Fruit fly (Drosophila melanogaster) whole organism, embryonic: ENCODE results near the gene CG31064.

Experiments used
- B-H1 ChIP-seq: fragments of 200-800 bp; sonication (Bioruptor generic); IDR thresholded peaks from 3 replicates; pipeline ENCODE4 v1.3.6; 2022; ENCODE audit warnings: missing biosample characterization, missing genetic modification characterization
- Bgb ChIP-seq: fragments of 200-800 bp; sonication (Bioruptor generic); IDR thresholded peaks from 2 replicates; pipeline ENCODE4 v1.3.6; 2022; ENCODE audit warnings: missing biosample characterization, missing genetic modification characterization; ENCODE audit not compliant: partially characterized antibody
- CG10431 ChIP-seq: fragments of 200-800 bp; sonication (Bioruptor generic); optimal IDR thresholded peaks from 3 replicates; lab custom pipeline; 2018; ENCODE audit warnings: missing biosample characterization, mild to moderate bottlenecking, missing genetic modification characterization
- CG10565 ChIP-seq: fragments of 200-800 bp; sonication (Bioruptor generic); optimal IDR thresholded peaks from 3 replicates; lab custom pipeline; 2016; ENCODE audit warnings: missing biosample characterization, mild to moderate bottlenecking, missing genetic modification characterization
- CG12104 ChIP-seq: fragments of 200-800 bp; sonication (Bioruptor generic); optimal IDR thresholded peaks from 3 replicates; lab custom pipeline; 2016; ENCODE audit warnings: missing biosample characterization, missing genetic modification characterization
- CG13123 ChIP-seq: fragments of 200-800 bp; sonication (Bioruptor generic); optimal IDR thresholded peaks from 2 replicates; lab custom pipeline; 2016; ENCODE audit warnings: missing biosample characterization, missing genetic modification characterization
- CG14441 ChIP-seq: fragments of 200-800 bp; sonication (Bioruptor generic); IDR thresholded peaks from 2 replicates; pipeline ENCODE4 v1.3.6; 2022; ENCODE audit warnings: missing biosample characterization, missing genetic modification characterization
- CG16813 ChIP-seq: fragments of 200-800 bp; sonication (Bioruptor generic); IDR thresholded peaks from 3 replicates; pipeline ENCODE4 v1.3.6; 2022; ENCODE audit warnings: missing biosample characterization, missing genetic modification characterization; ENCODE audit not compliant: partially characterized antibody
- CG16863 ChIP-seq: fragments of 200-800 bp; sonication (Bioruptor generic); optimal IDR thresholded peaks from 3 replicates; lab custom pipeline; 2016; ENCODE audit warnings: missing biosample characterization, missing genetic modification characterization
- CG18262 ChIP-seq: fragments of 200-800 bp; optimal IDR thresholded peaks from 3 replicates; lab custom pipeline; 2019; ENCODE audit warnings: missing biosample characterization, mild to moderate bottlenecking, missing genetic modification characterization, moderate library complexity
- CG4424 ChIP-seq: fragments of 200-800 bp; sonication (Bioruptor generic); optimal IDR thresholded peaks from 3 replicates; lab custom pipeline; 2016; ENCODE audit warnings: missing biosample characterization, missing genetic modification characterization
- CG7839 ChIP-seq: fragments of 200-800 bp; sonication (Bioruptor generic); optimal IDR thresholded peaks from 3 replicates; lab custom pipeline; 2018; ENCODE audit warnings: missing biosample characterization, mild to moderate bottlenecking, missing genetic modification characterization, moderate library complexity
- CG8765 ChIP-seq: fragments of 200-800 bp; sonication (Bioruptor generic); IDR thresholded peaks from 2 replicates; pipeline ENCODE4 v1.3.6; 2022; ENCODE audit warnings: missing biosample characterization, missing genetic modification characterization
- Camta ChIP-seq: fragments of 200-800 bp; sonication (Bioruptor generic); optimal IDR thresholded peaks from 2 replicates; lab custom pipeline; 2016; ENCODE audit warnings: missing biosample characterization, missing genetic modification characterization
- CkIIα-i1 ChIP-seq: fragments of 200-800 bp; sonication (Bioruptor generic); IDR thresholded peaks from 2 replicates; pipeline ENCODE4 v1.3.6; 2022; ENCODE audit warnings: missing biosample characterization, missing genetic modification characterization
- Doc3 ChIP-seq: fragments of 200-800 bp; sonication (Bioruptor generic); IDR thresholded peaks from 3 replicates; pipeline ENCODE4 v1.3.6; 2022; ENCODE audit warnings: missing biosample characterization, missing genetic modification characterization; ENCODE audit not compliant: partially characterized antibody
- Elba2 ChIP-seq: fragments of 200-800 bp; sonication (Bioruptor generic); optimal IDR thresholded peaks from 3 replicates; lab custom pipeline; 2016; ENCODE audit warnings: missing biosample characterization, missing genetic modification characterization
- GATAe ChIP-seq: fragments of 200-800 bp; sonication (Bioruptor generic); conservative IDR thresholded peaks from 2 replicates; pipeline ENCODE4 v1.3.6; 2022; ENCODE audit warnings: missing biosample characterization, missing genetic modification characterization
- HLH3B ChIP-seq: fragments of 200-800 bp; sonication (Bioruptor generic); IDR thresholded peaks from 2 replicates; pipeline ENCODE4 v1.3.6; 2022; ENCODE audit warnings: missing biosample characterization, missing genetic modification characterization
- Hr39 ChIP-seq: fragments of >200 bp; optimal IDR thresholded peaks from 2 replicates; lab custom pipeline; 2017
- Max ChIP-seq: fragments of 200-800 bp; sonication (Bioruptor generic); optimal IDR thresholded peaks from 2 replicates; lab custom pipeline; 2016; ENCODE audit warnings: missing biosample characterization, mild to moderate bottlenecking, missing genetic modification characterization
- Mes4 ChIP-seq: fragments of 200-800 bp; sonication (Bioruptor generic); optimal IDR thresholded peaks from 2 replicates; lab custom pipeline; 2016; ENCODE audit warnings: missing biosample characterization, missing genetic modification characterization
- Mrtf ChIP-seq: fragments of 200-800 bp; sonication (Bioruptor generic); IDR thresholded peaks from 3 replicates; pipeline ENCODE4 v1.3.6; 2022; ENCODE audit warnings: missing biosample characterization, missing genetic modification characterization
- NfI ChIP-seq: fragments of 200-800 bp; sonication (Bioruptor generic); optimal IDR thresholded peaks from 3 replicates; lab custom pipeline; 2018; ENCODE audit warnings: missing biosample characterization, mild to moderate bottlenecking, missing genetic modification characterization, moderate library complexity
- Oli ChIP-seq: fragments of 200-800 bp; sonication (Bioruptor generic); optimal IDR thresholded peaks from 2 replicates; lab custom pipeline; 2018; ENCODE audit warnings: missing biosample characterization, mild to moderate bottlenecking, missing genetic modification characterization, moderate library complexity
- Pdp1 ChIP-seq, 2 experiments: fragments of 200-800 bp; sonication (Bioruptor generic); optimal IDR thresholded peaks; 3 replicates each; lab custom pipeline; 2016; ENCODE audit warnings: missing biosample characterization in 2 of 2, missing genetic modification characterization in 2 of 2, mild to moderate bottlenecking in 1 of 2, moderate library complexity in 1 of 2
- Sin3A ChIP-seq: fragments of >200 bp; optimal IDR thresholded peaks from 2 replicates; lab custom pipeline; 2018
- Six4 ChIP-seq: fragments of 200-800 bp; sonication (Bioruptor generic); optimal IDR thresholded peaks from 2 replicates; lab custom pipeline; 2016; ENCODE audit warnings: missing biosample characterization, missing genetic modification characterization
- Sry-δ ChIP-seq: fragments of 200-800 bp; sonication (Bioruptor generic); optimal IDR thresholded peaks from 2 replicates; lab custom pipeline; 2016; ENCODE audit warnings: missing biosample characterization, missing genetic modification characterization
- Ssrp ChIP-seq: fragments of 200-800 bp; sonication (Bioruptor generic); optimal IDR thresholded peaks from 2 replicates; lab custom pipeline; 2018; ENCODE audit warnings: missing biosample characterization, mild to moderate bottlenecking, missing genetic modification characterization, moderate library complexity
- al ChIP-seq: fragments of 200-800 bp; sonication (Bioruptor generic); IDR thresholded peaks from 2 replicates; pipeline ENCODE4 v1.3.6; 2022; ENCODE audit warnings: missing biosample characterization, missing genetic modification characterization
- ara ChIP-seq: fragments of 200-800 bp; sonication (Bioruptor generic); IDR thresholded peaks from 2 replicates; pipeline ENCODE4 v1.3.6; 2022; ENCODE audit warnings: missing biosample characterization, missing genetic modification characterization
- bowl ChIP-seq: fragments of 200-800 bp; sonication (Bioruptor generic); IDR thresholded peaks from 2 replicates; pipeline ENCODE4 v1.3.6; 2022; ENCODE audit warnings: missing biosample characterization, missing genetic modification characterization
- btn ChIP-seq: fragments of 200-800 bp; sonication (Bioruptor generic); optimal IDR thresholded peaks from 2 replicates; lab custom pipeline; 2016; ENCODE audit warnings: missing biosample characterization, missing genetic modification characterization
- dimm ChIP-seq: fragments of 200-800 bp; sonication (Bioruptor generic); IDR thresholded peaks from 2 replicates; pipeline ENCODE4 v1.3.6; 2022; ENCODE audit warnings: missing biosample characterization, missing genetic modification characterization
- emc ChIP-seq: fragments of 200-800 bp; sonication (Bioruptor generic); optimal IDR thresholded peaks from 2 replicates; lab custom pipeline; 2016; ENCODE audit warnings: missing biosample characterization, missing genetic modification characterization
- ftz-f1 ChIP-seq: fragments of 200-800 bp; sonication (Bioruptor generic); optimal IDR thresholded peaks from 2 replicates; lab custom pipeline; 2016; ENCODE audit warnings: missing biosample characterization, missing genetic modification characterization
- gcm ChIP-seq: fragments of 200-800 bp; sonication (Bioruptor generic); optimal IDR thresholded peaks from 2 replicates; lab custom pipeline; 2019; ENCODE audit warnings: missing biosample characterization, mild to moderate bottlenecking, missing genetic modification characterization, moderate library complexity
- grau ChIP-seq: fragments of 200-800 bp; optimal IDR thresholded peaks from 3 replicates; lab custom pipeline; 2019; ENCODE audit warnings: missing biosample characterization, mild to moderate bottlenecking, missing genetic modification characterization, moderate library complexity
- ham ChIP-seq: fragments of 200-800 bp; sonication (Bioruptor generic); IDR thresholded peaks from 2 replicates; pipeline ENCODE4 v1.3.6; 2022; ENCODE audit warnings: missing biosample characterization, missing genetic modification characterization
- hb ChIP-seq: fragments of 200-800 bp; sonication (Bioruptor generic); IDR thresholded peaks from 3 replicates; pipeline ENCODE4 v1.3.6; 2022; ENCODE audit warnings: missing biosample characterization, missing genetic modification characterization; ENCODE audit not compliant: partially characterized antibody
- her ChIP-seq: fragments of 200-800 bp; sonication (Bioruptor generic); optimal IDR thresholded peaks from 2 replicates; lab custom pipeline; 2016; ENCODE audit warnings: missing biosample characterization, missing genetic modification characterization
- nmo ChIP-seq: fragments of 200-800 bp; sonication (Bioruptor generic); optimal IDR thresholded peaks from 2 replicates; lab custom pipeline; 2018; ENCODE audit warnings: missing biosample characterization, mild to moderate bottlenecking, missing genetic modification characterization, moderate library complexity
- odd ChIP-seq: fragments of 200-800 bp; sonication (Bioruptor generic); optimal IDR thresholded peaks from 2 replicates; lab custom pipeline; 2017; ENCODE audit warnings: missing biosample characterization, mild to moderate bottlenecking, missing genetic modification characterization
- pho ChIP-seq: fragments of 200-800 bp; sonication (Bioruptor generic); optimal IDR thresholded peaks from 2 replicates; lab custom pipeline; 2016; ENCODE audit warnings: missing biosample characterization, missing genetic modification characterization
- pnt ChIP-seq: fragments of 200-800 bp; sonication (Bioruptor generic); optimal IDR thresholded peaks from 3 replicates; lab custom pipeline; 2016; ENCODE audit warnings: missing biosample characterization, missing genetic modification characterization
- sens-2 ChIP-seq: fragments of 200-800 bp; sonication (Bioruptor generic); IDR thresholded peaks from 2 replicates; pipeline ENCODE4 v1.3.6; 2022; ENCODE audit warnings: missing biosample characterization, missing genetic modification characterization
- stwl ChIP-seq: fragments of 200-800 bp; sonication (Bioruptor generic); optimal IDR thresholded peaks from 3 replicates; lab custom pipeline; 2018; ENCODE audit warnings: missing biosample characterization, mild to moderate bottlenecking, missing genetic modification characterization, moderate library complexity
- zf30C ChIP-seq: fragments of 200-800 bp; sonication (Bioruptor generic); optimal IDR thresholded peaks from 3 replicates; lab custom pipeline; 2018; ENCODE audit warnings: missing biosample characterization, mild to moderate bottlenecking, missing genetic modification characterization
- zfh1 ChIP-seq: fragments of 200-800 bp; sonication (Bioruptor generic); IDR thresholded peaks from 3 replicates; pipeline ENCODE4 v1.3.6; 2022; ENCODE audit warnings: missing biosample characterization, missing genetic modification characterization

CG31064 gene

dm6 chr3R:27273118-27274062 lies 34.5 kb upstream of the CG31064 start, which contains the start of gene CG5934 (continued):
- TF ChIP-seq NfI (GFP tag; lab: Kevin White, UChicago), result peak; percentile 47
- TF ChIP-seq CkIIα-i1 (GFP tag; lab: Robert Waterston, UW), result no peak
- peak; percentile 33 for TF ChIP-seq Sin3A
- TF ChIP-seq Pdp1 (GFP tag; optimal IDR thresholded peaks at IDR 0.05; lab: Kevin White, UChicago), result peak in 1 of 2 experiments; percentile 63
- TF ChIP-seq CG16813 (GFP tag; lab: Robert Waterston, UW), result 0 out of 3 replicates have a peak, but pooled peaks have one; percentile 20
- TF ChIP-seq Max (GFP tag; lab: Kevin White, UChicago), result no peak
- TF ChIP-seq Sry-δ (GFP tag; lab: Kevin White, UChicago), result peak; percentile 42
- no peak for TF ChIP-seq btn (GFP tag; lab: Kevin White, UChicago)
- TF ChIP-seq Mrtf, result no peak
- peak; percentile 26 for TF ChIP-seq nmo (GFP tag; lab: Kevin White, UChicago)
- no peak for TF ChIP-seq ara (GFP tag; lab: Robert Waterston, UW)
- no peak for TF ChIP-seq Elba2
- no peak for TF ChIP-seq CG13123 (GFP tag; lab: Kevin White, UChicago)
- no peak for TF ChIP-seq CG16863 (GFP tag; lab: Kevin White, UChicago)
- TF ChIP-seq odd (GFP tag; lab: Kevin White, UChicago), result no peak
- TF ChIP-seq CG10431 (GFP tag; lab: Kevin White, UChicago), result peak; percentile 38
- no peak for TF ChIP-seq CG12104 (GFP tag; lab: Kevin White, UChicago)
- no peak for TF ChIP-seq pnt (GFP tag; lab: Kevin White, UChicago)
- no peak for TF ChIP-seq al
- TF ChIP-seq Doc3 (GFP tag; lab: Robert Waterston, UW), result no peak
- TF ChIP-seq emc (GFP tag; lab: Kevin White, UChicago), result no peak
- TF ChIP-seq CG4424 (GFP tag; lab: Kevin White, UChicago), result no peak
- no peak for TF ChIP-seq Oli (tag; lab: Kevin White, UChicago)
- TF ChIP-seq Bgb, result no peak
- TF ChIP-seq sens-2 (GFP tag; lab: Robert Waterston, UW), result no peak
- TF ChIP-seq zf30C (GFP tag; lab: Kevin White, UChicago), result no peak
- peak; percentile 75 for TF ChIP-seq stwl
- no peak for TF ChIP-seq CG10565
- TF ChIP-seq ftz-f1 (GFP tag; lab: Kevin White, UChicago), result no peak
- TF ChIP-seq pho (GFP tag; lab: Kevin White, UChicago), result peak; percentile 31
- no peak for TF ChIP-seq GATAe (GFP tag; lab: Robert Waterston, UW)
- no peak for TF ChIP-seq B-H1 (GFP tag; lab: Robert Waterston, UW)
- no peak for TF ChIP-seq bowl (GFP tag; lab: Robert Waterston, UW)
- no peak for TF ChIP-seq HLH3B (GFP tag; lab: Robert Waterston, UW)
- no peak for TF ChIP-seq CG18262
- no peak for TF ChIP-seq Camta (GFP tag; lab: Kevin White, UChicago)
- TF ChIP-seq Ssrp (tag; lab: Kevin White, UChicago), result no peak
- no peak for TF ChIP-seq gcm
- no peak for TF ChIP-seq Six4 (GFP tag; lab: Kevin White, UChicago)
- TF ChIP-seq zfh1 (GFP tag; lab: Robert Waterston, UW), result peak; percentile 18; the same call in 1 of the 3 replicates
- TF ChIP-seq hb (GFP tag; lab: Robert Waterston, UW), result no peak
- TF ChIP-seq Mes4 (GFP tag; lab: Kevin White, UChicago), result no peak
- no peak for TF ChIP-seq ham
- TF ChIP-seq dimm (GFP tag; lab: Robert Waterston, UW), result no peak
- TF ChIP-seq Hr39 (lab: Kevin White, UChicago), result no peak
- TF ChIP-seq grau (tag; lab: Kevin White, UChicago), result peak; percentile 10
- peak; percentile 31 for TF ChIP-seq her (GFP tag; lab: Kevin White, UChicago)
- no peak for TF ChIP-seq CG8765 (GFP tag; lab: Robert Waterston, UW)
- TF ChIP-seq CG7839 (tag; lab: Kevin White, UChicago), result peak; percentile 21
- TF ChIP-seq CG14441 (GFP tag; lab: Robert Waterston, UW), result no peak; the same call in 1 of the 2 replicates
